Worm (Caenorhabditis elegans) whole organism, mixed stage, embryonic: ENCODE data around the gene K09C4.10.

ENCODE experiments used
- M03D4.4 ChIP-seq: sonication (generic microtip); optimal IDR thresholded peaks from 2 replicates; lab custom pipeline; 2017; ENCODE audit warnings: mild to moderate bottlenecking, missing genetic modification characterization, missing compliant biosample characterization
- bed-3 ChIP-seq: fragments of 200-800 bp; sonication (Bioruptor generic); optimal IDR thresholded peaks from 3 replicates; lab custom pipeline; 2018; ENCODE audit warnings: mild to moderate bottlenecking, missing genetic modification characterization, moderate library complexity, missing compliant biosample characterization
- blmp-1 ChIP-seq: fragments of 150-350 bp; optimal IDR thresholded peaks from 2 replicates; lab custom pipeline; 2014; ENCODE audit warnings: missing biosample characterization, missing genetic modification characterization
- ceh-39 ChIP-seq: fragments of 150-350 bp; optimal IDR thresholded peaks from 2 replicates; lab custom pipeline; 2014; ENCODE audit warnings: missing biosample characterization, missing genetic modification characterization
- ceh-43 ChIP-seq: fragments of 200-800 bp; sonication (Bioruptor generic); optimal IDR thresholded peaks from 2 replicates; lab custom pipeline; 2018; ENCODE audit warnings: mild to moderate bottlenecking, missing genetic modification characterization, moderate library complexity, missing compliant biosample characterization
- ceh-83 ChIP-seq: fragments of 200-800 bp; sonication (Bioruptor generic); optimal IDR thresholded peaks from 2 replicates; lab custom pipeline; 2018; ENCODE audit warnings: mild to moderate bottlenecking, missing genetic modification characterization, missing compliant biosample characterization
- ces-1 ChIP-seq: fragments of 150-350 bp; optimal IDR thresholded peaks from 2 replicates; lab custom pipeline; 2014; ENCODE audit warnings: missing biosample characterization, missing genetic modification reagents, missing genetic modification characterization
- cnd-1 ChIP-seq: fragments of 200-800 bp; sonication (Bioruptor generic); optimal IDR thresholded peaks from 2 replicates; lab custom pipeline; 2018; ENCODE audit warnings: mild to moderate bottlenecking, missing genetic modification characterization, missing compliant biosample characterization
- drap-1 ChIP-seq: fragments of 200-800 bp; sonication (Bioruptor generic); optimal IDR thresholded peaks from 3 replicates; lab custom pipeline; 2018; ENCODE audit warnings: mild to moderate bottlenecking, missing genetic modification characterization, missing compliant biosample characterization
- elt-1 ChIP-seq: sonication (generic microtip); optimal IDR thresholded peaks from 2 replicates; lab custom pipeline; 2017; ENCODE audit warnings: missing genetic modification characterization, mild to moderate bottlenecking, missing compliant biosample characterization, antibody characterized with exemption, moderate library complexity, borderline replicate concordance; ENCODE audit not compliant: insufficient read depth
- elt-3 ChIP-seq: fragments of 150-350 bp; optimal IDR thresholded peaks from 2 replicates; lab custom pipeline; 2014; ENCODE audit warnings: missing biosample characterization, missing genetic modification characterization
- flh-1 ChIP-seq: fragments of 200-800 bp; sonication (Bioruptor generic); optimal IDR thresholded peaks from 2 replicates; lab custom pipeline; 2018; ENCODE audit warnings: mild to moderate bottlenecking, missing genetic modification characterization, moderate library complexity, missing compliant biosample characterization
- ham-2 ChIP-seq: fragments of 200-800 bp; sonication (Bioruptor generic); optimal IDR thresholded peaks from 2 replicates; lab custom pipeline; 2018; ENCODE audit warnings: mild to moderate bottlenecking, missing genetic modification characterization, missing compliant biosample characterization
- hlh-1 ChIP-seq: fragments of 150-350 bp; optimal IDR thresholded peaks from 2 replicates; lab custom pipeline; 2014; ENCODE audit warnings: missing biosample characterization, missing genetic modification reagents, missing genetic modification characterization
- lin-13 ChIP-seq: fragments of 150-350 bp; optimal IDR thresholded peaks from 2 replicates; lab custom pipeline; 2014; ENCODE audit warnings: missing biosample characterization, missing genetic modification characterization
- lsy-2 ChIP-seq: fragments of 150-350 bp; optimal IDR thresholded peaks from 2 replicates; lab custom pipeline; 2014; ENCODE audit warnings: missing biosample characterization, missing genetic modification characterization
- mab-5 ChIP-seq: fragments of 150-350 bp; optimal IDR thresholded peaks from 2 replicates; lab custom pipeline; 2014; ENCODE audit warnings: missing biosample characterization, missing genetic modification characterization
- nhr-12 ChIP-seq: fragments of 150-350 bp; optimal IDR thresholded peaks from 2 replicates; lab custom pipeline; 2014; ENCODE audit warnings: missing biosample characterization, missing genetic modification characterization
- nhr-2 ChIP-seq: fragments of 150-350 bp; optimal IDR thresholded peaks from 2 replicates; lab custom pipeline; 2014; ENCODE audit warnings: missing biosample characterization, missing genetic modification characterization
- nhr-237 ChIP-seq: fragments of 150-350 bp; optimal IDR thresholded peaks from 2 replicates; lab custom pipeline; 2014; ENCODE audit warnings: missing biosample characterization, missing genetic modification characterization
- nhr-28 ChIP-seq: fragments of 150-350 bp; optimal IDR thresholded peaks from 2 replicates; lab custom pipeline; 2014; ENCODE audit warnings: missing biosample characterization, missing genetic modification characterization
- nhr-76 ChIP-seq: sonication (generic microtip); optimal IDR thresholded peaks from 2 replicates; lab custom pipeline; 2017; ENCODE audit warnings: missing biosample characterization, missing genetic modification characterization
- sem-2 ChIP-seq: fragments of 200-800 bp; sonication (Bioruptor generic); optimal IDR thresholded peaks from 2 replicates; lab custom pipeline; 2018; ENCODE audit warnings: mild to moderate bottlenecking, missing genetic modification characterization, missing compliant biosample characterization
- snpc-4 ChIP-seq: fragments of 150-350 bp; optimal IDR thresholded peaks from 2 replicates; lab custom pipeline; 2014; ENCODE audit warnings: missing biosample characterization, missing genetic modification characterization
- sptf-1 ChIP-seq: sonication (generic microtip); optimal IDR thresholded peaks from 2 replicates; lab custom pipeline; 2017; ENCODE audit warnings: mild to moderate bottlenecking, missing genetic modification characterization, moderate library complexity, missing compliant biosample characterization
- tbx-8 ChIP-seq: fragments of 200-800 bp; sonication (Bioruptor generic); optimal IDR thresholded peaks from 2 replicates; lab custom pipeline; 2018; ENCODE audit warnings: mild to moderate bottlenecking, missing genetic modification characterization, moderate library complexity, missing compliant biosample characterization
- unc-120 ChIP-seq: sonication (generic microtip); optimal IDR thresholded peaks from 2 replicates; lab custom pipeline; 2017; ENCODE audit warnings: missing genetic modification characterization, missing compliant biosample characterization; ENCODE audit not compliant: poor library complexity, severe bottlenecking
- zip-8 ChIP-seq: fragments of 150-350 bp; optimal IDR thresholded peaks from 2 replicates; lab custom pipeline; 2014; ENCODE audit warnings: missing biosample characterization, missing genetic modification characterization
- ztf-11 ChIP-seq: fragments of 150-350 bp; optimal IDR thresholded peaks from 2 replicates; lab custom pipeline; 2014; ENCODE audit warnings: missing biosample characterization, missing genetic modification characterization

The K09C4.10 gene

ce11 chrX:3304068-3304467 is 24.0 kb upstream of the K09C4.10 start, which contains the start of gene F11D5.7:
Gene F11D5.7, plus strand, starts transcription at chrX:3304368.
- TF ChIP-seq sem-2, result no peak
- no peak for TF ChIP-seq bed-3 (GFP tag; lab: Kevin White, UChicago)
- no peak for TF ChIP-seq flh-1
- no peak for TF ChIP-seq cnd-1 (tag; lab: Kevin White, UChicago)
- no peak for TF ChIP-seq nhr-12 (tag; lab: Kevin White, UChicago)
- TF ChIP-seq tbx-8, result no peak
- TF ChIP-seq, all 35 proteins: peak for 0

- no peak for TF ChIP-seq snpc-4 (tag; lab: Kevin White, UChicago)
- TF ChIP-seq, all 35 proteins: peak for 0
Observed at ce11 chrX:3301770-3302169, 21.7 kb upstream of the K09C4.10 start, which contains the start of gene F11D5.5. Gene F11D5.5, plus strand, starts transcription at chrX:3302070.

ce11 chrX:3300582-3300981 is 20.6 kb upstream of the K09C4.10 start:
- TF ChIP-seq elt-3 (tag; lab: Kevin White, UChicago) (no peak), unc-120 (no peak)
- TF ChIP-seq, all 35 proteins: peak for 0

ce11 chrX:3298582-3298981 is 18.6 kb upstream of the K09C4.10 start, which contains the start of gene K09C4.1:
Gene K09C4.1, plus strand, starts transcription at chrX:3298882.
- TF ChIP-seq nhr-28 (tag; lab: Kevin White, UChicago) (no peak), ztf-11 (tag; lab: Kevin White, UChicago) (no peak), lin-13 (tag; lab: Kevin White, UChicago) (no peak), drap-1 (GFP tag; lab: Kevin White, UChicago) (no peak), sem-2 (no peak), tbx-8 (no peak), nhr-2 (no peak), nhr-76 (tag; lab: Kevin White, UChicago) (no peak), ceh-39 (tag; lab: Kevin White, UChicago) (no peak), mab-5 (tag; lab: Kevin White, UChicago) (no peak), cnd-1 (tag; lab: Kevin White, UChicago) (no peak), ces-1 (GFP tag; lab: Kevin White, UChicago) (no peak), M03D4.4 (tag; lab: Kevin White, UChicago) (no peak), ham-2 (GFP tag; lab: Kevin White, UChicago) (no peak), hlh-1 (tag; lab: Kevin White, UChicago) (no peak), flh-1 (no peak), zip-8 (no peak), bed-3 (GFP tag; lab: Kevin White, UChicago) (no peak)

ce11 chrX:3297812-3298211 is 17.8 kb upstream of the K09C4.10 start:
- TF ChIP-seq ces-1 (GFP tag; lab: Kevin White, UChicago) (no peak), nhr-76 (tag; lab: Kevin White, UChicago) (no peak), cnd-1 (tag; lab: Kevin White, UChicago) (no peak), nhr-28 (tag; lab: Kevin White, UChicago) (no peak), zip-8 (no peak), drap-1 (GFP tag; lab: Kevin White, UChicago) (no peak), nhr-2 (no peak), ceh-43 (GFP tag; lab: Kevin White, UChicago) (no peak), mab-5 (tag; lab: Kevin White, UChicago) (no peak), snpc-4 (tag; lab: Kevin White, UChicago) (no peak), unc-120 (no peak), nhr-237 (tag; lab: Kevin White, UChicago) (no peak), lsy-2 (no peak)

ce11 chrX:3296182-3296581 is 16.2 kb upstream of the K09C4.10 start, which contains the start of gene K09C4.2:
Gene K09C4.2, plus strand, starts transcription at chrX:3296482.
- TF ChIP-seq zip-8 (no peak), elt-1 (tag; lab: Kevin White, UChicago) (no peak), nhr-28 (tag; lab: Kevin White, UChicago) (no peak), ceh-39 (tag; lab: Kevin White, UChicago) (no peak), sptf-1 (tag; lab: Kevin White, UChicago) (no peak), mab-5 (tag; lab: Kevin White, UChicago) (no peak), nhr-2 (no peak), ceh-43 (GFP tag; lab: Kevin White, UChicago) (no peak), tbx-8 (no peak), sem-2 (no peak)

- TF ChIP-seq tbx-8 (no peak), nhr-12 (tag; lab: Kevin White, UChicago) (no peak), unc-120 (no peak), ztf-11 (tag; lab: Kevin White, UChicago) (no peak), ceh-43 (GFP tag; lab: Kevin White, UChicago) (no peak), ceh-83 (GFP tag; lab: Kevin White, UChicago) (no peak), hlh-1 (tag; lab: Kevin White, UChicago) (no peak), elt-3 (tag; lab: Kevin White, UChicago) (no peak), lsy-2 (no peak), blmp-1 (tag; lab: Kevin White, UChicago) (no peak), zip-8 (no peak), nhr-28 (tag; lab: Kevin White, UChicago) (no peak), ceh-39 (tag; lab: Kevin White, UChicago) (no peak)
Observed at ce11 chrX:3291948-3292347, 11.9 kb upstream of the K09C4.10 start.
